Worm (Caenorhabditis elegans): ENCODE data around the gene T21D9.2.

Gene T21D9.2

ce11 chrX:2089434-2089833 lies 7.3 kb downstream of the T21D9.2 start, which contains the start of gene lsy-2 (continued):
- TF ChIP-seq alr-1 (tag; optimal IDR thresholded peaks at IDR 0.05; ENCODE audit: borderline replicate concordance) (no peak), ztf-4 (tag; optimal IDR thresholded peaks at IDR 0.05) (no peak), nhr-90 (tag; optimal IDR thresholded peaks at IDR 0.05; ENCODE audit: poor library complexity) (peak; percentile 38), nhr-237 (tag; optimal IDR thresholded peaks at IDR 0.05) (no peak), blmp-1 (tag; optimal IDR thresholded peaks at IDR 0.05) (peak; percentile 55), dpl-1 (GFP tag; optimal IDR thresholded peaks at IDR 0.05) (peak; percentile 75 to 79 (median 76)), xbp-1 (tag; optimal IDR thresholded peaks at IDR 0.05) (peak; percentile 35), efl-3 (GFP tag; optimal IDR thresholded peaks at IDR 0.05) (no peak), lin-13 (GFP tag; optimal IDR thresholded peaks at IDR 0.05) (no peak), swsn-7 (tag; optimal IDR thresholded peaks at IDR 0.05) (peak; percentile 40), nhr-47 (tag; optimal IDR thresholded peaks at IDR 0.05) (peak; percentile 45), hpl-2 (GFP tag; optimal IDR thresholded peaks at IDR 0.05) (no peak), elt-2 (tag; optimal IDR thresholded peaks at IDR 0.05) (no peak), pqm-1 (tag; optimal IDR thresholded peaks at IDR 0.05) (no peak), aly-2 (tag; optimal IDR thresholded peaks at IDR 0.05) (no peak), unc-98 (GFP tag; IDR thresholded peaks at IDR 0.05) (no peak), fkh-10 (GFP tag; optimal IDR thresholded peaks at IDR 0.05) (no peak), pag-3 (tag; optimal IDR thresholded peaks at IDR 0.05; ENCODE audit: borderline replicate concordance, insufficient read depth) (no peak), fkh-8 (tag; optimal IDR thresholded peaks at IDR 0.05) (no peak), zag-1 (tag; optimal IDR thresholded peaks at IDR 0.05) (no peak), jun-1 (tag; optimal IDR thresholded peaks at IDR 0.05) (no peak), zip-4 (GFP tag; optimal IDR thresholded peaks at IDR 0.05) (peak; percentile 30), Y116A8C.19 (tag; optimal IDR thresholded peaks at IDR 0.05; ENCODE audit: borderline replicate concordance) (no peak), lir-3 (tag; optimal IDR thresholded peaks at IDR 0.05; ENCODE audit: poor library complexity) (no peak), nhr-12 (tag; optimal IDR thresholded peaks at IDR 0.05) (no peak), skn-1 (tag; optimal IDR thresholded peaks at IDR 0.05) (peak; percentile 91), fkh-4 (tag; optimal IDR thresholded peaks at IDR 0.05; ENCODE audit: borderline replicate concordance) (no peak), egl-27 (tag; optimal IDR thresholded peaks at IDR 0.05) (no peak), nhr-84 (tag; optimal IDR thresholded peaks at IDR 0.05) (no peak), aha-1 (tag; optimal IDR thresholded peaks at IDR 0.05) (no peak)

- no peak for TF ChIP-seq unc-130 (tag; optimal IDR thresholded peaks at IDR 0.05)
- TF ChIP-seq sox-4 (tag; optimal IDR thresholded peaks at IDR 0.05), result no peak
- TF ChIP-seq dpl-1 (GFP tag; optimal IDR thresholded peaks at IDR 0.05), result no peak
- TF ChIP-seq ztf-4 (tag; optimal IDR thresholded peaks at IDR 0.05), result no peak
- no peak for TF ChIP-seq lin-39 (tag; optimal IDR thresholded peaks at IDR 0.05)
- TF ChIP-seq snpc-4 (tag; optimal IDR thresholded peaks at IDR 0.05), result no peak
- TF ChIP-seq mdl-1 (tag; optimal IDR thresholded peaks at IDR 0.05), result no peak
- no peak for TF ChIP-seq egl-27 (tag; optimal IDR thresholded peaks at IDR 0.05)
- no peak for TF ChIP-seq fkh-10 (GFP tag; optimal IDR thresholded peaks at IDR 0.05)
- TF ChIP-seq efl-1 (optimal IDR thresholded peaks at IDR 0.05), result no peak
- no peak for TF ChIP-seq efl-1 (GFP tag; optimal IDR thresholded peaks at IDR 0.05 in 1 of 2)
- no peak for TF ChIP-seq aha-1 (tag; optimal IDR thresholded peaks at IDR 0.05)
- TF ChIP-seq ztf-11 (tag; optimal IDR thresholded peaks at IDR 0.05), result no peak
- TF ChIP-seq ceh-63 (GFP tag; optimal IDR thresholded peaks at IDR 0.05), result no peak
- no peak for TF ChIP-seq egl-13 (tag; optimal IDR thresholded peaks at IDR 0.05)
- TF ChIP-seq zip-4 (GFP tag; optimal IDR thresholded peaks at IDR 0.05), result no peak
- no peak for TF ChIP-seq nhr-90 (tag; optimal IDR thresholded peaks at IDR 0.05; ENCODE audit: poor library complexity)
- TF ChIP-seq mef-2 (tag; optimal IDR thresholded peaks at IDR 0.05), result no peak
- TF ChIP-seq C04F5.9 (tag; optimal IDR thresholded peaks at IDR 0.05), result no peak
- no peak for TF ChIP-seq jun-1 (tag; optimal IDR thresholded peaks at IDR 0.05)
- no peak for TF ChIP-seq rnt-1 (tag; optimal IDR thresholded peaks at IDR 0.05)
These were observed 9.0 kb downstream of the T21D9.2 start for ce11 chrX:2087716-2088115.

All from whole organism, L1 larva.